Fruit fly (Drosophila melanogaster) whole organism, prepupa: ENCODE results near the gene Alg12.

Experiments
- Blimp-1 ChIP-seq: fragments of 200-800 bp; sonication (Bioruptor generic); optimal IDR thresholded peaks from 3 replicates; lab custom pipeline; 2017; ENCODE audit warnings: missing biosample characterization, missing genetic modification characterization, mild to moderate bottlenecking, moderate library complexity, missing genetic modification reagents
- CG11902 ChIP-seq: fragments of 200-800 bp; sonication (Bioruptor generic); optimal IDR thresholded peaks from 3 replicates; lab custom pipeline; 2016; ENCODE audit warnings: missing biosample characterization, missing genetic modification characterization
- CG1621 ChIP-seq: fragments of 200-800 bp; sonication (Bioruptor generic); optimal IDR thresholded peaks from 3 replicates; lab custom pipeline; 2018; ENCODE audit warnings: missing biosample characterization, mild to moderate bottlenecking, missing genetic modification characterization
- CG3919 ChIP-seq: fragments of 200-800 bp; sonication (Bioruptor generic); optimal IDR thresholded peaks from 3 replicates; lab custom pipeline; 2016; ENCODE audit warnings: missing biosample characterization, missing genetic modification characterization
- CG8632 ChIP-seq: fragments of 200-800 bp; sonication (Bioruptor generic); optimal IDR thresholded peaks from 3 replicates; lab custom pipeline; 2016; ENCODE audit warnings: missing biosample characterization, missing genetic modification characterization
- Eip78C ChIP-seq: fragments of 200-800 bp; sonication (Bioruptor generic); peaks from one replicate; lab custom pipeline; 2016; ENCODE audit warnings: missing biosample characterization, missing genetic modification characterization
- Eip93F ChIP-seq: fragments of 200-800 bp; sonication (Bioruptor generic); optimal IDR thresholded peaks from 2 replicates; lab custom pipeline; 2016; ENCODE audit warnings: missing biosample characterization, mild to moderate bottlenecking, missing genetic modification characterization
- Ets21C ChIP-seq: fragments of 200-800 bp; sonication (Bioruptor generic); optimal IDR thresholded peaks from 3 replicates; lab custom pipeline; 2016; ENCODE audit warnings: missing biosample characterization, missing genetic modification characterization
- Lpt ChIP-seq: fragments of 200-800 bp; sonication (Bioruptor generic); optimal IDR thresholded peaks from 3 replicates; lab custom pipeline; 2016; ENCODE audit warnings: missing biosample characterization, missing genetic modification characterization
- OdsH ChIP-seq: fragments of 200-800 bp; sonication (Bioruptor generic); optimal IDR thresholded peaks from 3 replicates; lab custom pipeline; 2016; ENCODE audit warnings: missing biosample characterization, missing genetic modification characterization
- eg ChIP-seq: fragments of 200-800 bp; sonication (Bioruptor generic); IDR thresholded peaks from 3 replicates; pipeline ENCODE4 v1.3.6; 2022; ENCODE audit warnings: missing biosample characterization, missing genetic modification characterization
- fd85E ChIP-seq: fragments of 200-800 bp; sonication (Bioruptor generic); optimal IDR thresholded peaks from 3 replicates; lab custom pipeline; 2016; ENCODE audit warnings: missing biosample characterization, missing genetic modification characterization

DNA sequence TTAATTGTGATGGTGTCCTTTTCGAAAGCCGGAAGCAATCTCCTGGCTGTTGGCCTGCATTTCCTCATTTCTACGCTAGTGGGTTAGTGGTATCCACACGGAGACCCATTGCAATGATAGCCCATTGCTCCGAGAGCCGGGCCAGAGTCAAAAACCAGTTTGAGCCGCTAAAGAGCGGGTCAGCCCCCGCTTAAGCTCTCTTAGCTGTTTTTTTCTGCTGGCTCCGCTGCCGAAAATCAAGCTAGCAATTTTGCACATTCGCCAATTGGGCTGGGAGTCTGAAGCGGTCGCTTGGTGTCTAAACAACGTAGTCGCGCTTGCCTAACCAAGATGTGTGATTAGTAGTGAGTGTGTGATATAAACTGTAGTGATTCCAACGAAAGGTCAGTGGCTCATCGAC lies 23.5 kb downstream of the Alg12 start, which contains the start of gene CG12947:
- no peak for TF ChIP-seq Blimp-1 (GFP tag; lab: Kevin White, UChicago)
- no peak for TF ChIP-seq OdsH (GFP tag; lab: Kevin White, UChicago)
- no peak for TF ChIP-seq Lpt (GFP tag; lab: Kevin White, UChicago)
- TF ChIP-seq eg (GFP tag; lab: Robert Waterston, UW), result 0 out of 3 replicates have a peak, but pooled peaks have one; percentile 22
- no peak for TF ChIP-seq CG3919 (GFP tag; lab: Kevin White, UChicago)
- no peak for TF ChIP-seq Ets21C (GFP tag; lab: Kevin White, UChicago)
- TF ChIP-seq CG1621 (tag; lab: Kevin White, UChicago), result peak; percentile 1
- TF ChIP-seq Eip93F (GFP tag; lab: Kevin White, UChicago), result no peak
- TF ChIP-seq Eip78C (GFP tag; lab: Kevin White, UChicago), result peak; percentile 65
- no peak for TF ChIP-seq fd85E (GFP tag; lab: Kevin White, UChicago)
- no peak for TF ChIP-seq CG11902 (GFP tag; lab: Kevin White, UChicago)
- TF ChIP-seq CG8632 (GFP tag; lab: Kevin White, UChicago), result no peak
